Fruit fly (Drosophila melanogaster) whole organism, embryonic: ENCODE data around the gene CG10435.

Source experiments
- Adf1 ChIP-seq: fragments of 200-800 bp; sonication (Bioruptor generic); IDR thresholded peaks from 2 replicates; pipeline ENCODE4 v1.3.6; 2022; ENCODE audit warnings: missing biosample characterization, missing genetic modification characterization
- Atf-2 ChIP-seq: fragments of 200-800 bp; sonication (Bioruptor generic); optimal IDR thresholded peaks from 2 replicates; lab custom pipeline; 2016; ENCODE audit warnings: missing biosample characterization, missing genetic modification characterization
- B-H1 ChIP-seq: fragments of 200-800 bp; sonication (Bioruptor generic); IDR thresholded peaks from 3 replicates; pipeline ENCODE4 v1.3.6; 2022; ENCODE audit warnings: missing biosample characterization, missing genetic modification characterization
- Bgb ChIP-seq: fragments of 200-800 bp; sonication (Bioruptor generic); IDR thresholded peaks from 2 replicates; pipeline ENCODE4 v1.3.6; 2022; ENCODE audit warnings: missing biosample characterization, missing genetic modification characterization; ENCODE audit not compliant: partially characterized antibody
- Bteb2 ChIP-seq: fragments of 200-800 bp; sonication (Bioruptor generic); optimal IDR thresholded peaks from 2 replicates; lab custom pipeline; 2016; ENCODE audit warnings: missing biosample characterization, missing genetic modification characterization
- CG10462 ChIP-seq: fragments of 200-800 bp; sonication (Bioruptor generic); optimal IDR thresholded peaks from 2 replicates; lab custom pipeline; 2016; ENCODE audit warnings: missing biosample characterization, missing genetic modification characterization
- CG13287 ChIP-seq: fragments of 200-800 bp; sonication (Bioruptor generic); IDR thresholded peaks from 2 replicates; pipeline ENCODE4 v1.3.6; 2022; ENCODE audit warnings: missing biosample characterization, missing genetic modification characterization; ENCODE audit not compliant: partially characterized antibody
- CG1832 ChIP-seq: fragments of 200-800 bp; sonication (Bioruptor generic); optimal IDR thresholded peaks from 2 replicates; lab custom pipeline; 2017; ENCODE audit warnings: missing biosample characterization, mild to moderate bottlenecking, missing genetic modification characterization, inconsistent platforms
- CG2116 ChIP-seq: fragments of 200-800 bp; sonication (Bioruptor generic); optimal IDR thresholded peaks from 3 replicates; lab custom pipeline; 2018; ENCODE audit warnings: missing biosample characterization, mild to moderate bottlenecking, missing genetic modification characterization
- CG2875 ChIP-seq: fragments of 200-800 bp; sonication (Bioruptor generic); optimal IDR thresholded peaks from 2 replicates; lab custom pipeline; 2017; ENCODE audit warnings: missing biosample characterization, mild to moderate bottlenecking, missing genetic modification characterization, missing genetic modification reagents
- CG33213 ChIP-seq: fragments of 200-800 bp; sonication (Bioruptor generic); optimal IDR thresholded peaks from 3 replicates; lab custom pipeline; 2016; ENCODE audit warnings: missing biosample characterization, missing genetic modification characterization
- CG3407 ChIP-seq: fragments of 200-800 bp; sonication (Bioruptor generic); optimal IDR thresholded peaks from 2 replicates; lab custom pipeline; 2018; ENCODE audit warnings: missing biosample characterization, mild to moderate bottlenecking, missing genetic modification characterization
- CG34224 ChIP-seq: fragments of 200-800 bp; sonication (Bioruptor generic); IDR thresholded peaks from 3 replicates; pipeline ENCODE4 v1.3.6; 2022; ENCODE audit warnings: missing biosample characterization, missing genetic modification characterization; ENCODE audit not compliant: partially characterized antibody
- CG6683 ChIP-seq: fragments of 200-800 bp; sonication (Bioruptor generic); optimal IDR thresholded peaks from 2 replicates; lab custom pipeline; 2017; ENCODE audit warnings: missing biosample characterization, mild to moderate bottlenecking, missing genetic modification characterization, missing genetic modification reagents
- CG6854 ChIP-seq: fragments of 200-800 bp; sonication (Bioruptor generic); optimal IDR thresholded peaks from 3 replicates; lab custom pipeline; 2017; ENCODE audit warnings: missing biosample characterization, mild to moderate bottlenecking, missing genetic modification characterization
- CG7271 ChIP-seq: fragments of 200-800 bp; sonication (Bioruptor generic); optimal IDR thresholded peaks from 2 replicates; lab custom pipeline; 2018; ENCODE audit warnings: missing biosample characterization, mild to moderate bottlenecking, missing genetic modification characterization, moderate library complexity
- CG8388 ChIP-seq: fragments of 200-800 bp; sonication (Bioruptor generic); optimal IDR thresholded peaks from 2 replicates; lab custom pipeline; 2019; ENCODE audit warnings: missing biosample characterization, mild to moderate bottlenecking, missing genetic modification characterization, moderate library complexity
- CG9437 ChIP-seq: fragments of 200-800 bp; sonication (Bioruptor generic); optimal IDR thresholded peaks from 2 replicates; lab custom pipeline; 2018; ENCODE audit warnings: missing biosample characterization, mild to moderate bottlenecking, missing genetic modification characterization
- CG9797 ChIP-seq: fragments of 200-800 bp; sonication (Bioruptor generic); optimal IDR thresholded peaks from 3 replicates; lab custom pipeline; 2018; ENCODE audit warnings: missing biosample characterization, mild to moderate bottlenecking, missing genetic modification characterization
- CTCF ChIP-seq: fragments of 200-800 bp; sonication (Bioruptor generic); optimal IDR thresholded peaks from 2 replicates; lab custom pipeline; 2017; ENCODE audit warnings: missing biosample characterization, mild to moderate bottlenecking, missing genetic modification characterization, moderate library complexity
- Dll ChIP-seq: fragments of 200-800 bp; sonication (Bioruptor generic); IDR thresholded peaks from 4 replicates; pipeline ENCODE4 v1.3.6; 2022; ENCODE audit warnings: missing biosample characterization, missing genetic modification characterization; ENCODE audit not compliant: partially characterized antibody
- Doc3 ChIP-seq: fragments of 200-800 bp; sonication (Bioruptor generic); IDR thresholded peaks from 3 replicates; pipeline ENCODE4 v1.3.6; 2022; ENCODE audit warnings: missing biosample characterization, missing genetic modification characterization; ENCODE audit not compliant: partially characterized antibody
- Elba2 ChIP-seq: fragments of 200-800 bp; sonication (Bioruptor generic); optimal IDR thresholded peaks from 3 replicates; lab custom pipeline; 2016; ENCODE audit warnings: missing biosample characterization, missing genetic modification characterization
- HLH4C ChIP-seq: fragments of 200-800 bp; sonication (Bioruptor generic); IDR thresholded peaks from 3 replicates; pipeline ENCODE4 v1.3.6; 2022; ENCODE audit warnings: missing biosample characterization, missing genetic modification characterization; ENCODE audit not compliant: partially characterized antibody
- Lhr ChIP-seq: fragments of 200-800 bp; sonication (Bioruptor generic); optimal IDR thresholded peaks from 3 replicates; lab custom pipeline; 2017; ENCODE audit warnings: mild to moderate bottlenecking, missing biosample characterization, missing genetic modification reagents, missing genetic modification characterization
- NfI ChIP-seq: fragments of 200-800 bp; sonication (Bioruptor generic); optimal IDR thresholded peaks from 3 replicates; lab custom pipeline; 2018; ENCODE audit warnings: missing biosample characterization, mild to moderate bottlenecking, missing genetic modification characterization, moderate library complexity
- Six4 ChIP-seq: fragments of 200-800 bp; sonication (Bioruptor generic); optimal IDR thresholded peaks from 2 replicates; lab custom pipeline; 2016; ENCODE audit warnings: missing biosample characterization, missing genetic modification characterization
- TFAM ChIP-seq: fragments of 200-800 bp; sonication (Bioruptor generic); optimal IDR thresholded peaks from 2 replicates; lab custom pipeline; 2017; ENCODE audit warnings: missing biosample characterization, missing genetic modification characterization, inconsistent platforms
- ab ChIP-seq: fragments of 200-800 bp; sonication (Bioruptor generic); optimal IDR thresholded peaks from 2 replicates; lab custom pipeline; 2016; ENCODE audit warnings: missing biosample characterization, missing genetic modification characterization
- amos ChIP-seq: fragments of 200-800 bp; sonication (Bioruptor generic); IDR thresholded peaks from 2 replicates; pipeline ENCODE4 v1.3.6; 2022; ENCODE audit warnings: missing biosample characterization, missing genetic modification characterization; ENCODE audit not compliant: partially characterized antibody
- crc ChIP-seq: fragments of 200-800 bp; sonication (Bioruptor generic); optimal IDR thresholded peaks from 2 replicates; lab custom pipeline; 2016; ENCODE audit warnings: missing biosample characterization, missing genetic modification characterization
- disco-r ChIP-seq: fragments of 200-800 bp; sonication (Bioruptor generic); optimal IDR thresholded peaks from 2 replicates; lab custom pipeline; 2016; ENCODE audit warnings: missing biosample characterization, missing genetic modification characterization
- dmrt99B ChIP-seq: fragments of 200-800 bp; sonication (Bioruptor generic); optimal IDR thresholded peaks from 2 replicates; lab custom pipeline; 2018; ENCODE audit warnings: missing biosample characterization, mild to moderate bottlenecking, missing genetic modification characterization, moderate library complexity
- ewg ChIP-seq: fragments of 200-800 bp; sonication (Bioruptor generic); optimal IDR thresholded peaks from 3 replicates; lab custom pipeline; 2017; ENCODE audit warnings: mild to moderate bottlenecking, missing biosample characterization, missing genetic modification reagents, missing genetic modification characterization
- gsb-n ChIP-seq: fragments of 200-800 bp; sonication (Bioruptor generic); optimal IDR thresholded peaks from 3 replicates; lab custom pipeline; 2018; ENCODE audit warnings: missing biosample characterization, mild to moderate bottlenecking, missing genetic modification characterization
- hb ChIP-seq: fragments of 200-800 bp; sonication (Bioruptor generic); IDR thresholded peaks from 3 replicates; pipeline ENCODE4 v1.3.6; 2022; ENCODE audit warnings: missing biosample characterization, missing genetic modification characterization; ENCODE audit not compliant: partially characterized antibody
- hkb ChIP-seq, 2 experiments: fragments of 200-800 bp in 1 of 2; fragments of >200 bp in 1 of 2; sonication (Bioruptor generic) in 1 of 2; IDR thresholded peaks in 1 of 2; optimal IDR thresholded peaks in 1 of 2; 2 replicates each; pipeline versions ENCODE4 v1.3.6 to Lab custom; 2017 to 2022; ENCODE audit warnings: missing biosample characterization in 1 of 2, missing genetic modification characterization in 1 of 2
- jing ChIP-seq: fragments of 200-800 bp; sonication (Bioruptor generic); optimal IDR thresholded peaks from 2 replicates; lab custom pipeline; 2018; ENCODE audit warnings: missing biosample characterization, mild to moderate bottlenecking, missing genetic modification characterization
- lmd ChIP-seq: fragments of 200-800 bp; sonication (Bioruptor generic); IDR thresholded peaks from 2 replicates; pipeline ENCODE4 v1.3.6; 2022; ENCODE audit warnings: missing biosample characterization, missing genetic modification characterization
- nerfin-1 ChIP-seq: fragments of 200-800 bp; sonication (Bioruptor generic); optimal IDR thresholded peaks from 3 replicates; lab custom pipeline; 2019; ENCODE audit warnings: missing biosample characterization, mild to moderate bottlenecking, missing genetic modification characterization, moderate library complexity
- onecut ChIP-seq: fragments of 200-800 bp; sonication (Bioruptor generic); IDR thresholded peaks from 2 replicates; pipeline ENCODE4 v1.3.6; 2022; ENCODE audit warnings: missing biosample characterization, missing genetic modification characterization
- p53 ChIP-seq: fragments of 200-800 bp; sonication (Bioruptor generic); optimal IDR thresholded peaks from 2 replicates; lab custom pipeline; 2016; ENCODE audit warnings: missing biosample characterization, missing genetic modification characterization
- pho ChIP-seq: fragments of 200-800 bp; sonication (Bioruptor generic); optimal IDR thresholded peaks from 2 replicates; lab custom pipeline; 2016; ENCODE audit warnings: missing biosample characterization, missing genetic modification characterization
- psq ChIP-seq: fragments of 200-800 bp; sonication (Bioruptor generic); optimal IDR thresholded peaks from 2 replicates; lab custom pipeline; 2017; ENCODE audit warnings: missing biosample characterization, missing genetic modification characterization
- scrt ChIP-seq: fragments of 200-800 bp; sonication (Bioruptor generic); optimal IDR thresholded peaks from 2 replicates; lab custom pipeline; 2018; ENCODE audit warnings: missing biosample characterization, mild to moderate bottlenecking, missing genetic modification characterization, moderate library complexity
- sens ChIP-seq: fragments of 200-800 bp; sonication (Bioruptor generic); peaks from one replicate; lab custom pipeline; 2016; ENCODE audit warnings: missing biosample characterization, missing genetic modification characterization
- stc ChIP-seq: fragments of 200-800 bp; sonication (Bioruptor generic); IDR thresholded peaks from 2 replicates; pipeline ENCODE4 v1.3.6; 2022; ENCODE audit warnings: missing biosample characterization, missing genetic modification characterization
- tgo ChIP-seq: fragments of 200-800 bp; sonication (Bioruptor generic); IDR thresholded peaks from 3 replicates; pipeline ENCODE4 v1.3.6; 2022; ENCODE audit warnings: missing biosample characterization, missing genetic modification characterization
- vvl ChIP-seq: fragments of 200-800 bp; sonication (Bioruptor generic); IDR thresholded peaks from 2 replicates; pipeline ENCODE4 v1.3.6; 2022; ENCODE audit warnings: missing biosample characterization, missing genetic modification characterization

Gene CG10435

dm6 chr3R:8001074-8001669, 11.8 kb downstream of the CG10435 start, which contains the start of the genes Kmn2 and CG2698 (continued):
- peak; percentile 91 for TF ChIP-seq CG2875 (GFP tag; lab: Kevin White, UChicago)
- peak; percentile 53; the same call in 1 of the 2 replicates for TF ChIP-seq Bgb (GFP tag; lab: Robert Waterston, UW)
- peak; percentile 87 for TF ChIP-seq psq (GFP tag; lab: Kevin White, UChicago)
- TF ChIP-seq stc: peak; percentile 97
- peak; percentile 74 for TF ChIP-seq CG13287 (GFP tag; lab: Robert Waterston, UW)
- peak; percentile 88 for TF ChIP-seq scrt (GFP tag; lab: Kevin White, UChicago)
- peak; percentile 94 for TF ChIP-seq CG8388 (GFP tag; lab: Kevin White, UChicago)
- TF ChIP-seq lmd (GFP tag; lab: Robert Waterston, UW): peak; percentile 99
- peak; percentile 97 for TF ChIP-seq B-H1
- TF ChIP-seq p53 (GFP tag; lab: Kevin White, UChicago): no peak
- peak; percentile 89 for TF ChIP-seq Lhr (GFP tag; lab: Kevin White, UChicago)
- peak; percentile 31 for TF ChIP-seq CG33213 (GFP tag; lab: Kevin White, UChicago)
- peak; percentile 69 for TF ChIP-seq ab (GFP tag; lab: Kevin White, UChicago)
- TF ChIP-seq CG9797 (GFP tag; lab: Kevin White, UChicago): peak; percentile 52
- peak; percentile 36; the same call in 1 of the 2 replicates for TF ChIP-seq amos
- peak; percentile 99 for TF ChIP-seq tgo
- TF ChIP-seq Atf-2 (GFP tag; lab: Kevin White, UChicago): peak; percentile 63
- peak; percentile 94 for TF ChIP-seq gsb-n (tag; lab: Kevin White, UChicago)
- peak; percentile 92 for TF ChIP-seq ewg (GFP tag; lab: Kevin White, UChicago)
- peak; percentile 17; the same call in 1 of the 3 replicates for TF ChIP-seq hb (GFP tag; lab: Robert Waterston, UW)
- TF ChIP-seq vvl (GFP tag; lab: Robert Waterston, UW): peak; percentile 99
- TF ChIP-seq CG6854: peak; percentile 76
- peak; percentile 74 for TF ChIP-seq Bteb2 (GFP tag; lab: Kevin White, UChicago)
- peak; percentile 85 for TF ChIP-seq Adf1
- peak; percentile 84 for TF ChIP-seq pho
- TF ChIP-seq CG1832 (GFP tag; lab: Kevin White, UChicago): no peak
- peak; percentile 94 for TF ChIP-seq NfI (GFP tag; lab: Kevin White, UChicago)
- peak; percentile 88 for TF ChIP-seq nerfin-1 (tag; lab: Kevin White, UChicago)
- peak; percentile 51 for TF ChIP-seq disco-r (GFP tag; lab: Kevin White, UChicago)
- TF ChIP-seq CTCF (GFP tag; lab: Kevin White, UChicago): peak; percentile 29
- peak; percentile 89 for TF ChIP-seq CG3407 (GFP tag; lab: Kevin White, UChicago)
- no peak for TF ChIP-seq CG34224 (GFP tag; lab: Robert Waterston, UW)
- peak; percentile 93 for TF ChIP-seq Six4 (GFP tag; lab: Kevin White, UChicago)
- TF ChIP-seq crc (GFP tag; lab: Kevin White, UChicago): peak; percentile 56
- peak; percentile 77 for TF ChIP-seq CG2116 (GFP tag; lab: Kevin White, UChicago)
- peak; percentile 95 for TF ChIP-seq sens
- peak; percentile 87 for TF ChIP-seq onecut (GFP tag; lab: Robert Waterston, UW)
- no peak; the same call in 1 of the 3 replicates for TF ChIP-seq HLH4C (GFP tag; lab: Robert Waterston, UW)
- TF ChIP-seq Dll (GFP tag; lab: Robert Waterston, UW): peak; percentile 62; the same call in 2 of the 4 replicates
- TF ChIP-seq CG7271: peak; percentile 68
- peak; percentile 87 for TF ChIP-seq CG6683 (GFP tag; lab: Kevin White, UChicago)
- peak; percentile 96 for TF ChIP-seq CG9437 (GFP tag; lab: Kevin White, UChicago)
- peak; percentile 72 for TF ChIP-seq hkb (optimal IDR thresholded peaks at IDR 0.05; lab: Kevin White, UChicago)
- TF ChIP-seq hkb (GFP tag; IDR thresholded peaks at IDR 0.05; lab: Robert Waterston, UW): peak; percentile 97
- peak; percentile 95 for TF ChIP-seq dmrt99B
- TF ChIP-seq jing (GFP tag; lab: Kevin White, UChicago): peak; percentile 85
- TF ChIP-seq TFAM (GFP tag; lab: Kevin White, UChicago): no peak
- TF ChIP-seq CG10462 (GFP tag; lab: Kevin White, UChicago): peak; percentile 85
- TF ChIP-seq Doc3: 0 out of 3 replicates have a peak, but pooled peaks have one; percentile 35
- TF ChIP-seq Elba2 (GFP tag; lab: Kevin White, UChicago): peak; percentile 78
